Worm (Caenorhabditis elegans) whole organism, midembryonic: ENCODE data around the gene epic-2.

Experiments
- cog-1 ChIP-seq: sonication (generic microtip); optimal IDR thresholded peaks from 2 replicates; lab custom pipeline; 2016; ENCODE audit warnings: missing genetic modification characterization, missing compliant biosample characterization
- flt-1 ChIP-seq: fragments of 200-800 bp; sonication (Bioruptor generic); IDR thresholded peaks from 2 replicates; pipeline ENCODE4 v1.3.6; 2022; ENCODE audit warnings: missing genetic modification characterization, missing compliant biosample characterization
- klf-2 ChIP-seq: fragments of 200-800 bp; sonication (Bioruptor generic); conservative IDR thresholded peaks from 2 replicates; pipeline ENCODE4 v1.3.6; 2022; ENCODE audit warnings: missing genetic modification reagents, missing genetic modification characterization, missing compliant biosample characterization
- ref-1 ChIP-seq: fragments of 200-800 bp; sonication (Bioruptor generic); conservative IDR thresholded peaks from 2 replicates; pipeline ENCODE4 v1.3.6; 2022; ENCODE audit warnings: missing genetic modification reagents, missing genetic modification characterization, missing compliant biosample characterization

DNA sequence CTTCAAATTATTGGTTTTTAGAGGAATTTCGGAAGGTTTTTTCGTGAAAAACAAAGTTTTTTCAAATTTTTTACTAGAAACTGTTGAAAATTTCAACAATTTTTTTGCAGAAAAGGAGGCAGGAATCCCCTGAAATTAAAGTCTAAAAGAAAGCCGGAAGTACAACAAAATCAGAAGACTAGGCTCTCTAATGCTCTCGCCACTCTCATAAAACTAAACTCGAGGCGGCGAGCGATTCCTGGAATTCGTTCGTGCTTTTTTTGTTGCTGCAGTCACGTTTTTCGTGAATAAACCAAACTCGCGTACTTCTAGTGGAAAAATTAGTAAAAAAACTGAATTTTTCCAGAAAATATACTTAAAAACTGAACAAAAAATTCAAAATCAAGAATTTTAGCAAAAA lies 18.3 kb downstream of the epic-2 start:
- TF ChIP-seq klf-2 (GFP tag; lab: Robert Waterston, UW) = no peak
- TF ChIP-seq cog-1 (tag; lab: Kevin White, UChicago) = no peak
- no peak for TF ChIP-seq ref-1 (GFP tag; lab: Robert Waterston, UW)
- no peak for TF ChIP-seq flt-1 (GFP tag; lab: Robert Waterston, UW)
